Fruit fly (Drosophila melanogaster) whole organism, embryonic: ENCODE results near the gene CG4537.

Experiments used
- CG10366 ChIP-seq: fragments of 200-800 bp; sonication (Bioruptor generic); IDR thresholded peaks from 2 replicates; pipeline ENCODE4 v1.3.6; 2022; ENCODE audit warnings: missing biosample characterization, missing genetic modification characterization
- CG11723 ChIP-seq: fragments of 200-800 bp; sonication (Bioruptor generic); optimal IDR thresholded peaks from 2 replicates; lab custom pipeline; 2017; ENCODE audit warnings: missing biosample characterization, mild to moderate bottlenecking, missing genetic modification characterization
- CG12391 ChIP-seq: fragments of 200-800 bp; sonication (Bioruptor generic); optimal IDR thresholded peaks from 3 replicates; lab custom pipeline; 2018; ENCODE audit warnings: missing biosample characterization, mild to moderate bottlenecking, missing genetic modification characterization, moderate library complexity
- CG12744 ChIP-seq: fragments of 200-800 bp; sonication (Bioruptor generic); optimal IDR thresholded peaks from 2 replicates; lab custom pipeline; 2016; ENCODE audit warnings: missing biosample characterization, missing genetic modification characterization
- CG14441 ChIP-seq: fragments of 200-800 bp; sonication (Bioruptor generic); IDR thresholded peaks from 2 replicates; pipeline ENCODE4 v1.3.6; 2022; ENCODE audit warnings: missing biosample characterization, missing genetic modification characterization
- CG15514 ChIP-seq: fragments of 200-800 bp; sonication (Bioruptor generic); optimal IDR thresholded peaks from 3 replicates; lab custom pipeline; 2017; ENCODE audit warnings: missing biosample characterization, missing genetic modification characterization, mild to moderate bottlenecking, moderate library complexity, missing genetic modification reagents
- CG16813 ChIP-seq: fragments of 200-800 bp; sonication (Bioruptor generic); IDR thresholded peaks from 3 replicates; pipeline ENCODE4 v1.3.6; 2022; ENCODE audit warnings: missing biosample characterization, missing genetic modification characterization; ENCODE audit not compliant: partially characterized antibody
- CG1832 ChIP-seq: fragments of 200-800 bp; sonication (Bioruptor generic); optimal IDR thresholded peaks from 2 replicates; lab custom pipeline; 2017; ENCODE audit warnings: missing biosample characterization, mild to moderate bottlenecking, missing genetic modification characterization, inconsistent platforms
- CG2875 ChIP-seq: fragments of 200-800 bp; sonication (Bioruptor generic); optimal IDR thresholded peaks from 2 replicates; lab custom pipeline; 2017; ENCODE audit warnings: missing biosample characterization, mild to moderate bottlenecking, missing genetic modification characterization, missing genetic modification reagents
- CG32767 ChIP-seq: fragments of 200-800 bp; sonication (Bioruptor generic); IDR thresholded peaks from 2 replicates; pipeline ENCODE4 v1.3.6; 2022; ENCODE audit warnings: missing biosample characterization, missing genetic modification characterization
- CG32772 ChIP-seq: fragments of 200-800 bp; sonication (Bioruptor generic); IDR thresholded peaks from 2 replicates; pipeline ENCODE4 v1.3.6; 2022; ENCODE audit warnings: missing biosample characterization, missing genetic modification characterization
- CG34376 ChIP-seq: fragments of 200-800 bp; sonication (Bioruptor generic); optimal IDR thresholded peaks from 2 replicates; lab custom pipeline; 2018; ENCODE audit warnings: missing biosample characterization, mild to moderate bottlenecking, missing genetic modification characterization
- CG3838 ChIP-seq: fragments of 200-800 bp; sonication (Bioruptor generic); optimal IDR thresholded peaks from 3 replicates; lab custom pipeline; 2016; ENCODE audit warnings: missing biosample characterization, missing genetic modification characterization
- CG4360 ChIP-seq: fragments of 200-800 bp; sonication (Bioruptor generic); IDR thresholded peaks from 2 replicates; pipeline ENCODE4 v1.3.6; 2022; ENCODE audit warnings: missing biosample characterization, missing genetic modification characterization
- CG6654 ChIP-seq: fragments of 200-800 bp; sonication (Bioruptor generic); optimal IDR thresholded peaks from 2 replicates; lab custom pipeline; 2017; ENCODE audit warnings: missing biosample characterization, mild to moderate bottlenecking, missing genetic modification characterization
- CG8281 ChIP-seq: fragments of 200-800 bp; sonication (Bioruptor generic); optimal IDR thresholded peaks from 2 replicates; lab custom pipeline; 2018; ENCODE audit warnings: missing biosample characterization, mild to moderate bottlenecking, missing genetic modification characterization, moderate library complexity
- CG9437 ChIP-seq: fragments of 200-800 bp; sonication (Bioruptor generic); optimal IDR thresholded peaks from 2 replicates; lab custom pipeline; 2018; ENCODE audit warnings: missing biosample characterization, mild to moderate bottlenecking, missing genetic modification characterization
- CTCF ChIP-seq: fragments of 200-800 bp; sonication (Bioruptor generic); optimal IDR thresholded peaks from 2 replicates; lab custom pipeline; 2017; ENCODE audit warnings: missing biosample characterization, mild to moderate bottlenecking, missing genetic modification characterization, moderate library complexity
- Chrac-16 ChIP-seq: fragments of 200-800 bp; sonication (Bioruptor generic); optimal IDR thresholded peaks from 3 replicates; lab custom pipeline; 2016; ENCODE audit warnings: missing biosample characterization, missing genetic modification characterization
- Deaf1 ChIP-seq: fragments of 200-800 bp; optimal IDR thresholded peaks from 3 replicates; lab custom pipeline; 2019; ENCODE audit warnings: missing biosample characterization, mild to moderate bottlenecking, missing genetic modification characterization, moderate library complexity
- Dfd ChIP-seq, 2 experiments: fragments of >200 bp; optimal IDR thresholded peaks; 2 replicates each; lab custom pipeline; 2017; ENCODE audit warnings: missing biosample characterization in 2 of 2, missing genetic modification characterization in 2 of 2
- Dip2 ChIP-seq: fragments of 200-800 bp; sonication (Bioruptor generic); IDR thresholded peaks from 2 replicates; pipeline ENCODE4 v1.3.6; 2022; ENCODE audit warnings: missing biosample characterization, missing genetic modification characterization
- Doc2 ChIP-seq: fragments of 200-800 bp; sonication (Bioruptor generic); IDR thresholded peaks from 2 replicates; pipeline ENCODE4 v1.3.6; 2022; ENCODE audit warnings: missing biosample characterization, missing genetic modification characterization
- Dref ChIP-seq: fragments of 200-800 bp; sonication (Bioruptor generic); IDR thresholded peaks from 2 replicates; pipeline ENCODE4 v1.3.6; 2022; ENCODE audit warnings: missing biosample characterization, missing genetic modification characterization
- Fer3 ChIP-seq: fragments of 200-800 bp; sonication (Bioruptor generic); optimal IDR thresholded peaks from 2 replicates; lab custom pipeline; 2018; ENCODE audit warnings: missing biosample characterization, mild to moderate bottlenecking, missing genetic modification characterization, moderate library complexity
- HLH4C ChIP-seq: fragments of 200-800 bp; sonication (Bioruptor generic); IDR thresholded peaks from 3 replicates; pipeline ENCODE4 v1.3.6; 2022; ENCODE audit warnings: missing biosample characterization, missing genetic modification characterization; ENCODE audit not compliant: partially characterized antibody
- HmgZ ChIP-seq: fragments of 200-800 bp; sonication (Bioruptor generic); optimal IDR thresholded peaks from 2 replicates; lab custom pipeline; 2018; ENCODE audit warnings: missing biosample characterization, mild to moderate bottlenecking, missing genetic modification characterization
- Hr51 ChIP-seq, 2 experiments: fragments of 200-800 bp; sonication (Bioruptor generic); optimal IDR thresholded peaks; 2 replicates in 1 of 2; 3 replicates in 1 of 2; lab custom pipeline; 2016 to 2018; ENCODE audit warnings: missing biosample characterization in 2 of 2, missing genetic modification characterization in 2 of 2, mild to moderate bottlenecking in 1 of 2, moderate library complexity in 1 of 2
- Jarid2 ChIP-seq: fragments of 200-800 bp; sonication (Bioruptor generic); optimal IDR thresholded peaks from 3 replicates; lab custom pipeline; 2017; ENCODE audit warnings: mild to moderate bottlenecking, missing biosample characterization, missing genetic modification reagents, missing genetic modification characterization
- Mes4 ChIP-seq: fragments of 200-800 bp; sonication (Bioruptor generic); optimal IDR thresholded peaks from 2 replicates; lab custom pipeline; 2016; ENCODE audit warnings: missing biosample characterization, missing genetic modification characterization
- NC2α ChIP-seq: fragments of 200-800 bp; sonication (Bioruptor generic); optimal IDR thresholded peaks from 2 replicates; lab custom pipeline; 2016; ENCODE audit warnings: missing biosample characterization, missing genetic modification characterization
- Nf-YC ChIP-seq: fragments of 200-800 bp; optimal IDR thresholded peaks from 3 replicates; lab custom pipeline; 2019; ENCODE audit warnings: missing biosample characterization, mild to moderate bottlenecking, missing genetic modification characterization, moderate library complexity
- Rfx ChIP-seq: fragments of 200-800 bp; sonication (Bioruptor generic); IDR thresholded peaks from 2 replicates; pipeline ENCODE4 v1.3.6; 2022; ENCODE audit warnings: missing biosample characterization, missing genetic modification characterization
- Ssrp ChIP-seq: fragments of 200-800 bp; sonication (Bioruptor generic); optimal IDR thresholded peaks from 2 replicates; lab custom pipeline; 2018; ENCODE audit warnings: missing biosample characterization, mild to moderate bottlenecking, missing genetic modification characterization, moderate library complexity
- Tbp ChIP-seq: fragments of >200 bp; optimal IDR thresholded peaks from 2 replicates; lab custom pipeline; 2018; ENCODE audit warnings: missing biosample characterization, missing genetic modification characterization
- Xbp1 ChIP-seq: fragments of 200-800 bp; sonication (Bioruptor generic); optimal IDR thresholded peaks from 3 replicates; lab custom pipeline; 2016; ENCODE audit warnings: missing biosample characterization, mild to moderate bottlenecking, missing genetic modification characterization
- ato ChIP-seq: fragments of 200-800 bp; sonication (Bioruptor generic); IDR thresholded peaks from 2 replicates; pipeline ENCODE4 v1.3.6; 2022; ENCODE audit warnings: missing biosample characterization, missing genetic modification characterization; ENCODE audit not compliant: partially characterized antibody
- bowl ChIP-seq: fragments of 200-800 bp; sonication (Bioruptor generic); IDR thresholded peaks from 2 replicates; pipeline ENCODE4 v1.3.6; 2022; ENCODE audit warnings: missing biosample characterization, missing genetic modification characterization
- chn ChIP-seq: fragments of 200-800 bp; sonication (Bioruptor generic); optimal IDR thresholded peaks from 2 replicates; lab custom pipeline; 2016; ENCODE audit warnings: missing biosample characterization, missing genetic modification characterization
- crc ChIP-seq: fragments of 200-800 bp; sonication (Bioruptor generic); optimal IDR thresholded peaks from 2 replicates; lab custom pipeline; 2016; ENCODE audit warnings: missing biosample characterization, missing genetic modification characterization
- gem ChIP-seq: fragments of 200-800 bp; sonication (Bioruptor generic); optimal IDR thresholded peaks from 2 replicates; lab custom pipeline; 2019; ENCODE audit warnings: missing biosample characterization, mild to moderate bottlenecking, missing genetic modification characterization, moderate library complexity
- kay ChIP-seq: fragments of 200-800 bp; sonication (Bioruptor generic); optimal IDR thresholded peaks from 2 replicates; lab custom pipeline; 2016; ENCODE audit warnings: missing biosample characterization, missing genetic modification characterization
- ken ChIP-seq: fragments of 200-800 bp; sonication (Bioruptor generic); IDR thresholded peaks from 3 replicates; pipeline ENCODE4 v1.3.6; 2022; ENCODE audit warnings: missing biosample characterization, missing genetic modification characterization
- knrl ChIP-seq: fragments of 200-800 bp; sonication (Bioruptor generic); IDR thresholded peaks from 3 replicates; pipeline ENCODE4 v1.3.6; 2022; ENCODE audit warnings: missing biosample characterization, missing genetic modification characterization; ENCODE audit not compliant: partially characterized antibody
- mam ChIP-seq: fragments of 200-800 bp; sonication (Bioruptor generic); optimal IDR thresholded peaks from 3 replicates; lab custom pipeline; 2016; ENCODE audit warnings: missing biosample characterization, missing genetic modification characterization
- mirr ChIP-seq: fragments of 200-800 bp; sonication (Bioruptor generic); optimal IDR thresholded peaks from 3 replicates; lab custom pipeline; 2018; ENCODE audit warnings: missing biosample characterization, mild to moderate bottlenecking, missing genetic modification characterization
- otp ChIP-seq: fragments of 200-800 bp; sonication (Bioruptor generic); IDR thresholded peaks from 3 replicates; pipeline ENCODE4, ENCODE4 v1.3.6; 2022; ENCODE audit warnings: missing biosample characterization, missing genetic modification characterization
- p53 ChIP-seq: fragments of 200-800 bp; sonication (Bioruptor generic); optimal IDR thresholded peaks from 2 replicates; lab custom pipeline; 2016; ENCODE audit warnings: missing biosample characterization, missing genetic modification characterization
- pb ChIP-seq: fragments of 200-800 bp; sonication (Bioruptor generic); optimal IDR thresholded peaks from 3 replicates; lab custom pipeline; 2016; ENCODE audit warnings: missing biosample characterization, missing genetic modification characterization
- repo ChIP-seq: fragments of 200-800 bp; sonication (Bioruptor generic); optimal IDR thresholded peaks from 2 replicates; lab custom pipeline; 2016; ENCODE audit warnings: missing biosample characterization, missing genetic modification characterization
- ttk ChIP-seq: fragments of 200-800 bp; sonication (Bioruptor generic); IDR thresholded peaks from 2 replicates; pipeline ENCODE4 v2.1.2; 2022; ENCODE audit warnings: missing biosample characterization, missing genetic modification characterization
- wdn ChIP-seq: fragments of 200-800 bp; sonication (Bioruptor generic); IDR thresholded peaks from 2 replicates; pipeline ENCODE4 v1.3.6; 2022; ENCODE audit warnings: missing biosample characterization, missing genetic modification characterization

CG4537 gene

dm6 chr2L:9897296-9897695 lies 6.6 kb downstream of the CG4537 start, which contains the start of gene RpS2 (continued):
- TF ChIP-seq CG32772 (GFP tag; lab: Robert Waterston, UW) (no peak), ttk (GFP tag; lab: Robert Waterston, UW) (no peak), Hr51 (GFP tag; optimal IDR thresholded peaks at IDR 0.05; lab: Kevin White, UChicago) (peak in 1 of 2 experiments; percentile 5), Deaf1 (no peak), HmgZ (tag; lab: Kevin White, UChicago) (peak; percentile 75), Tbp (no peak), bowl (GFP tag; lab: Robert Waterston, UW) (no peak), CTCF (GFP tag; lab: Kevin White, UChicago) (peak; percentile 30), CG1832 (GFP tag; lab: Kevin White, UChicago) (no peak), CG6654 (no peak), CG34376 (GFP tag; lab: Kevin White, UChicago) (peak; percentile 50), ken (GFP tag; lab: Robert Waterston, UW) (no peak), mam (GFP tag; lab: Kevin White, UChicago) (no peak), Jarid2 (GFP tag; lab: Kevin White, UChicago) (peak; percentile 13), Mes4 (GFP tag; lab: Kevin White, UChicago) (peak; percentile 23), CG8281 (tag; lab: Kevin White, UChicago) (no peak), CG2875 (GFP tag; lab: Kevin White, UChicago) (peak; percentile 13), kay (GFP tag; lab: Kevin White, UChicago) (no peak), repo (GFP tag; lab: Kevin White, UChicago) (no peak), gem (tag; lab: Kevin White, UChicago) (peak; percentile 30), Ssrp (tag; lab: Kevin White, UChicago) (no peak), NC2α (GFP tag; lab: Kevin White, UChicago) (no peak), CG32767 (GFP tag; lab: Robert Waterston, UW) (no peak), Doc2 (GFP tag; lab: Robert Waterston, UW) (no peak), CG15514 (GFP tag; lab: Kevin White, UChicago) (peak; percentile 71), CG9437 (peak; percentile 39), CG11723 (GFP tag; lab: Kevin White, UChicago) (no peak), knrl (GFP tag; lab: Robert Waterston, UW) (peak; percentile 99), ato (GFP tag; lab: Robert Waterston, UW) (peak; percentile 98), otp (no peak), CG4360 (GFP tag; lab: Robert Waterston, UW) (no peak), CG16813 (GFP tag; lab: Robert Waterston, UW) (peak; percentile 99), Nf-YC (peak; percentile 22), CG12391 (tag; lab: Kevin White, UChicago) (peak; percentile 65), mirr (peak; percentile 54), p53 (no peak), chn (GFP tag; lab: Kevin White, UChicago) (peak; percentile 14), wdn (0 out of 2 replicates have a peak, but pooled peaks have one; percentile 33), CG14441 (GFP tag; lab: Robert Waterston, UW) (no peak), CG10366 (GFP tag; lab: Robert Waterston, UW) (no peak), Dip2 (no peak), CG3838 (GFP tag; lab: Kevin White, UChicago) (no peak), Dfd (GFP tag; optimal IDR thresholded peaks at IDR 0.05; lab: Kevin White, UChicago) (no peak), Chrac-16 (GFP tag; lab: Kevin White, UChicago) (peak; percentile 21), CG12744 (GFP tag; lab: Kevin White, UChicago) (no peak), crc (GFP tag; lab: Kevin White, UChicago) (no peak), Xbp1 (GFP tag; lab: Kevin White, UChicago) (peak; percentile 38), Dref (GFP tag; lab: Robert Waterston, UW) (peak; percentile 96), Fer3 (tag; lab: Kevin White, UChicago) (peak; percentile 50), pb (GFP tag; lab: Kevin White, UChicago) (no peak), Rfx (GFP tag; lab: Robert Waterston, UW) (peak; percentile 67), HLH4C (GFP tag; lab: Robert Waterston, UW) (peak; percentile 98)
